Fruit fly (Drosophila melanogaster): Measurements from ENCODE around the gene AP-2sigma.

- peak; percentile 19 for TF ChIP-seq CG7045 (GFP tag; optimal IDR thresholded peaks at IDR 0.05)
- peak; percentile 40 for TF ChIP-seq ovo (GFP tag; optimal IDR thresholded peaks at IDR 0.05)
- TF ChIP-seq CG33017 (tag; optimal IDR thresholded peaks at IDR 0.05), result peak; percentile 29
Observed at dm6 chr3R:21268873-21269272, 1.0 kb downstream of the AP-2sigma start, which contains the start of gene Rab1.

All from whole organism, adult.